Worm (Caenorhabditis elegans) whole organism, L4 larva: Measurements from ENCODE around the gene C06G1.1.
A peak's percentile ranks its signal among the peaks of the same experiment; 100 is the strongest.

Experiments
- F26F4.8 ChIP-seq: fragments of 200-800 bp; sonication (Bioruptor generic); conservative IDR thresholded peaks from 2 replicates; pipeline ENCODE4 v1.3.6; 2022; ENCODE audit warnings: missing genetic modification characterization, missing compliant biosample characterization
- F49E8.2 ChIP-seq: sonication (generic microtip); optimal IDR thresholded peaks from 2 replicates; lab custom pipeline; 2016; ENCODE audit warnings: missing compliant biosample characterization, mild to moderate bottlenecking, missing genetic modification characterization, borderline replicate concordance
- R02D3.7 ChIP-seq: fragments of 150-350 bp; sonication (generic microtip); optimal IDR thresholded peaks from 3 replicates; lab custom pipeline; 2014; ENCODE audit warnings: missing biosample characterization, missing genetic modification characterization
- T20F7.1 ChIP-seq: fragments of 200-800 bp; sonication (Bioruptor generic); optimal IDR thresholded peaks from 2 replicates; lab custom pipeline; 2018; ENCODE audit warnings: mild to moderate bottlenecking, missing genetic modification characterization, missing compliant biosample characterization
- aly-2 ChIP-seq: sonication (generic microtip); optimal IDR thresholded peaks from 2 replicates; lab custom pipeline; 2018; ENCODE audit warnings: missing biosample characterization, missing genetic modification characterization
- arid-1 ChIP-seq: fragments of 200-800 bp; sonication (Bioruptor generic); conservative IDR thresholded peaks from 2 replicates; pipeline ENCODE4 v1.3.6; 2022; ENCODE audit warnings: missing genetic modification reagents, missing genetic modification characterization, missing compliant biosample characterization
- attf-4 ChIP-seq: sonication (generic microtip); optimal IDR thresholded peaks from 3 replicates; lab custom pipeline; 2017; ENCODE audit warnings: missing biosample characterization, missing genetic modification characterization
- ceh-20 ChIP-seq: fragments of 200-800 bp; sonication (Bioruptor generic); IDR thresholded peaks from 2 replicates; pipeline ENCODE4 v1.3.6; 2022; ENCODE audit warnings: missing genetic modification reagents, missing genetic modification characterization, missing compliant biosample characterization
- ceh-44 ChIP-seq: fragments of 200-800 bp; sonication (Bioruptor generic); IDR thresholded peaks from 2 replicates; pipeline ENCODE4 v1.3.6; 2022; ENCODE audit warnings: missing genetic modification reagents, missing genetic modification characterization, missing compliant biosample characterization
- ceh-62 ChIP-seq: sonication (generic microtip); optimal IDR thresholded peaks from 2 replicates; lab custom pipeline; 2017; ENCODE audit warnings: missing biosample characterization, missing genetic modification characterization
- daf-12 ChIP-seq: fragments of 150-350 bp; optimal IDR thresholded peaks from 2 replicates; lab custom pipeline; 2014; ENCODE audit warnings: missing biosample characterization, missing genetic modification reagents, missing genetic modification characterization
- daf-19 ChIP-seq: fragments of 200-800 bp; sonication (Bioruptor generic); conservative IDR thresholded peaks from 2 replicates; pipeline ENCODE4 v1.3.6; 2022; ENCODE audit warnings: missing genetic modification characterization, missing compliant biosample characterization
- dmd-6 ChIP-seq: fragments of 200-800 bp; sonication (Bioruptor generic); IDR thresholded peaks from 2 replicates; pipeline ENCODE4 v1.3.6; 2022; ENCODE audit warnings: missing genetic modification reagents, missing genetic modification characterization, missing compliant biosample characterization
- dmd-8 ChIP-seq: fragments of 200-800 bp; sonication (Bioruptor generic); IDR thresholded peaks from 2 replicates; pipeline ENCODE4 v1.3.6; 2022; ENCODE audit warnings: missing genetic modification characterization, missing compliant biosample characterization
- dve-1 ChIP-seq: sonication (generic microtip); optimal IDR thresholded peaks from 2 replicates; lab custom pipeline; 2017; ENCODE audit warnings: antibody characterized with exemption, mild to moderate bottlenecking, missing genetic modification characterization, missing compliant biosample characterization; ENCODE audit not compliant: insufficient read depth
- egl-43 ChIP-seq: fragments of 200-800 bp; sonication (Bioruptor generic); IDR thresholded peaks from 2 replicates; pipeline ENCODE4 v1.3.6; 2022; ENCODE audit warnings: missing genetic modification reagents, missing genetic modification characterization, missing compliant biosample characterization
- fkh-10 ChIP-seq: fragments of 150-350 bp; optimal IDR thresholded peaks from 2 replicates; lab custom pipeline; 2014; ENCODE audit warnings: missing biosample characterization, missing genetic modification reagents, missing genetic modification characterization
- hlh-30 ChIP-seq: sonication (generic microtip); optimal IDR thresholded peaks from 2 replicates; lab custom pipeline; 2017; ENCODE audit warnings: antibody characterized with exemption, mild to moderate bottlenecking, missing genetic modification characterization, missing compliant biosample characterization; ENCODE audit not compliant: insufficient read depth
- lim-7 ChIP-seq: fragments of 200-800 bp; sonication (Bioruptor generic); IDR thresholded peaks from 2 replicates; pipeline ENCODE4 v1.3.6; 2022; ENCODE audit warnings: missing genetic modification characterization, missing compliant biosample characterization
- lin-1 ChIP-seq: fragments of 200-800 bp; sonication (Bioruptor generic); IDR thresholded peaks from 2 replicates; pipeline ENCODE4 v1.3.6; 2022; ENCODE audit warnings: missing genetic modification reagents, missing genetic modification characterization, missing compliant biosample characterization
- lin-38 ChIP-seq: fragments of 200-800 bp; sonication (Bioruptor generic); IDR thresholded peaks from 2 replicates; pipeline ENCODE4 v1.3.6; 2022; ENCODE audit warnings: missing genetic modification reagents, missing genetic modification characterization, missing compliant biosample characterization
- madf-9 ChIP-seq: fragments of 200-800 bp; sonication (Bioruptor generic); conservative IDR thresholded peaks from 2 replicates; pipeline ENCODE4 v1.3.6; 2022; ENCODE audit warnings: missing genetic modification reagents, missing genetic modification characterization, missing compliant biosample characterization
- mdt-29 ChIP-seq: fragments of 200-800 bp; sonication (Bioruptor generic); IDR thresholded peaks from 2 replicates; pipeline ENCODE4 v1.3.6; 2022; ENCODE audit warnings: missing genetic modification reagents, missing genetic modification characterization, missing compliant biosample characterization
- mep-1 ChIP-seq: fragments of 150-350 bp; sonication (generic microtip); optimal IDR thresholded peaks from 3 replicates; lab custom pipeline; 2014; ENCODE audit warnings: missing biosample characterization, missing genetic modification characterization
- mes-2 ChIP-seq: sonication (generic microtip); optimal IDR thresholded peaks from 2 replicates; lab custom pipeline; 2016; ENCODE audit warnings: missing genotype, mild to moderate bottlenecking, missing genetic modification characterization, missing compliant biosample characterization; ENCODE audit not compliant: poor library complexity, severe bottlenecking
- nhr-10 ChIP-seq: fragments of 150-350 bp; optimal IDR thresholded peaks from 2 replicates; lab custom pipeline; 2014; ENCODE audit warnings: missing biosample characterization, missing genetic modification characterization
- nhr-111 ChIP-seq: fragments of 200-800 bp; sonication (Bioruptor generic); optimal IDR thresholded peaks from 2 replicates; lab custom pipeline; 2018; ENCODE audit warnings: mild to moderate bottlenecking, missing genetic modification characterization, missing compliant biosample characterization
- nhr-28 ChIP-seq: fragments of 150-350 bp; optimal IDR thresholded peaks from 2 replicates; lab custom pipeline; 2014; ENCODE audit warnings: missing biosample characterization, missing genetic modification characterization
- nhr-41 ChIP-seq: fragments of 200-800 bp; sonication (Bioruptor generic); IDR thresholded peaks from 2 replicates; pipeline ENCODE4 v1.3.6; 2022; ENCODE audit warnings: missing genetic modification reagents, missing genetic modification characterization, missing compliant biosample characterization
- nhr-42 ChIP-seq: fragments of 200-800 bp; sonication (Bioruptor generic); IDR thresholded peaks from 2 replicates; pipeline ENCODE4 v1.3.6; 2022; ENCODE audit warnings: missing genetic modification characterization, missing compliant biosample characterization
- nhr-6 ChIP-seq: fragments of 150-350 bp; optimal IDR thresholded peaks from 2 replicates; lab custom pipeline; 2014; ENCODE audit warnings: missing biosample characterization, missing genetic modification characterization
- nhr-77 ChIP-seq: fragments of 150-350 bp; optimal IDR thresholded peaks from 2 replicates; lab custom pipeline; 2014; ENCODE audit warnings: missing biosample characterization, missing genetic modification characterization
- pha-4 ChIP-seq, 2 experiments: fragments of 150-350 bp in 1 of 2; fragments of 200-800 bp in 1 of 2; sonication (Bioruptor generic) in 1 of 2; IDR thresholded peaks in 1 of 2; optimal IDR thresholded peaks in 1 of 2; 2 replicates each; pipeline versions ENCODE4 v1.3.6 to Lab custom; 2014 to 2022; ENCODE audit warnings: missing genetic modification characterization in 2 of 2, missing genetic modification reagents in 2 of 2, missing biosample characterization in 1 of 2, missing compliant biosample characterization in 1 of 2
- pqm-1 ChIP-seq: sonication (generic microtip); optimal IDR thresholded peaks from 2 replicates; lab custom pipeline; 2017; ENCODE audit warnings: missing biosample characterization, missing genetic modification characterization
- rbr-2 ChIP-seq: sonication (generic microtip); optimal IDR thresholded peaks from 2 replicates; lab custom pipeline; 2016; ENCODE audit warnings: missing genotype, missing genetic modification characterization, missing compliant biosample characterization
- saeg-2 ChIP-seq: fragments of 200-800 bp; sonication (Bioruptor generic); IDR thresholded peaks from 2 replicates; pipeline ENCODE4 v1.3.6; 2022; ENCODE audit warnings: missing genetic modification reagents, missing genetic modification characterization, missing compliant biosample characterization
- sdz-12 ChIP-seq: fragments of 200-800 bp; sonication (Bioruptor generic); optimal IDR thresholded peaks from 2 replicates; lab custom pipeline; 2018; ENCODE audit warnings: mild to moderate bottlenecking, missing genetic modification characterization, missing compliant biosample characterization
- set-16 ChIP-seq: fragments of 200-800 bp; sonication (Bioruptor generic); IDR thresholded peaks from 2 replicates; pipeline ENCODE4 v1.3.6; 2022; ENCODE audit warnings: missing genetic modification reagents, missing genetic modification characterization, missing compliant biosample characterization
- snpc-4 ChIP-seq: fragments of 150-350 bp; optimal IDR thresholded peaks from 2 replicates; lab custom pipeline; 2014; ENCODE audit warnings: missing biosample characterization, missing genetic modification characterization
- tra-1 ChIP-seq: fragments of 200-800 bp; sonication (Bioruptor generic); IDR thresholded peaks from 2 replicates; pipeline ENCODE4 v1.3.6; 2022; ENCODE audit warnings: missing genetic modification reagents, missing genetic modification characterization, missing compliant biosample characterization
- unc-39 ChIP-seq: sonication (generic microtip); optimal IDR thresholded peaks from 2 replicates; lab custom pipeline; 2017; ENCODE audit warnings: missing biosample characterization, missing genetic modification characterization
- vab-7 ChIP-seq: fragments of 200-800 bp; sonication (Bioruptor generic); IDR thresholded peaks from 2 replicates; pipeline ENCODE4 v1.3.6; 2022; ENCODE audit warnings: missing genetic modification reagents, missing genetic modification characterization, missing compliant biosample characterization
- zfp-3 ChIP-seq: fragments of 200-800 bp; sonication (Bioruptor generic); conservative IDR thresholded peaks from 2 replicates; pipeline ENCODE4 v1.3.6; 2022; ENCODE audit warnings: missing genetic modification reagents, missing genetic modification characterization, missing compliant biosample characterization
- zip-11 ChIP-seq: fragments of 200-800 bp; sonication (Bioruptor generic); IDR thresholded peaks from 2 replicates; pipeline ENCODE4 v1.3.6; 2022; ENCODE audit warnings: missing genetic modification characterization, missing compliant biosample characterization
- zip-2 ChIP-seq: fragments of 150-350 bp; optimal IDR thresholded peaks from 2 replicates; lab custom pipeline; 2014; ENCODE audit warnings: missing biosample characterization, missing genetic modification characterization
- ztf-11 ChIP-seq: fragments of 150-350 bp; optimal IDR thresholded peaks from 2 replicates; lab custom pipeline; 2014; ENCODE audit warnings: missing biosample characterization, missing genetic modification characterization

C06G1.1 gene

DNA sequence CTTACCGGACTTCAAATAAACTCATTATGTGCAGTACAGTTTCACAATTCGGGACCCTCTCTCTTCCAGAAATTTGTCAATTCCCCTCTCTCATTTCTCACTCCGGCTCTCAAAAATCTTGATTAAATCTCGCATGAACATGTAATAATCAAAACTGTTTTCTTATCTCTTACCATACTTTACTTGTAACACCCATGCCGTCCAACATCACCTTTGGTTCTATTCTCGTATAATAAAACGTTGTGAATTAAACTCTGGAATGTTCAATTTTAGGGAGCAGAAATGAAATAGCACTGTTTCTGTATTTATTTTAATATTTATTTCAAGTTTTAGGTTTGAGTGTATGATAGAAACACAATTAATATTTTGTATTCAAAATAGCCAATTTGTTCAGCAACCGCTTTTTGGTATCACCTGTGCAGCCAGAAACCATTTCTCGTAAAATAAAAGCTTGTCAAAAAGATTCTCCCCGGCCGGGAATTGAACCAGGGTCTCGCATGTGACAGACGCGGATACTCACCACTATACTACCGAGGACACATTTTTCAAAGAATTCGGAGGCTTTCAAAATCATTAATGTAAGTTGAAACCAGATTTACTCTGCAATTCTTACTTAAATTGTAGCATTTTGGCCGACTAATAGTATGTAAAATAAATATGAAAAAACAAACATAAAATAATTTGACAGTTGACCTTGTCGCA is 15.6 kb upstream of the C06G1.1 start (continued):
- TF ChIP-seq ceh-62 (tag; lab: Kevin White, UChicago): no peak
- TF ChIP-seq saeg-2 (GFP tag; lab: Robert Waterston, UW): no peak
- TF ChIP-seq nhr-41 (GFP tag; lab: Robert Waterston, UW): no peak
- TF ChIP-seq mdt-29 (GFP tag; lab: Robert Waterston, UW): no peak
- no peak for TF ChIP-seq ztf-11 (tag; lab: Kevin White, UChicago)
- no peak for TF ChIP-seq zip-11 (GFP tag; lab: Robert Waterston, UW)
- no peak for TF ChIP-seq snpc-4 (tag; lab: Kevin White, UChicago)
- no peak for TF ChIP-seq zip-2 (tag; lab: Kevin White, UChicago)
- no peak for TF ChIP-seq nhr-6 (tag; lab: Kevin White, UChicago)
- peak; percentile 79 for TF ChIP-seq egl-43 (GFP tag; lab: Robert Waterston, UW)
- no peak for TF ChIP-seq unc-39 (tag; lab: Kevin White, UChicago)
- no peak for TF ChIP-seq mep-1 (tag; lab: Kevin White, UChicago)
- TF ChIP-seq lin-1 (GFP tag; lab: Robert Waterston, UW): no peak
- no peak for TF ChIP-seq nhr-111 (GFP tag; lab: Kevin White, UChicago)
- no peak for TF ChIP-seq daf-19 (GFP tag; lab: Robert Waterston, UW)
- TF ChIP-seq nhr-10 (tag; lab: Kevin White, UChicago): no peak
- TF ChIP-seq nhr-28: no peak
- no peak for TF ChIP-seq dve-1 (tag; lab: Kevin White, UChicago)
- TF ChIP-seq R02D3.7 (tag; lab: Kevin White, UChicago): no peak
- TF ChIP-seq set-16 (GFP tag; lab: Robert Waterston, UW): no peak
- TF ChIP-seq fkh-10: no peak
- TF ChIP-seq, all 104 proteins: peak for 24

DNA sequence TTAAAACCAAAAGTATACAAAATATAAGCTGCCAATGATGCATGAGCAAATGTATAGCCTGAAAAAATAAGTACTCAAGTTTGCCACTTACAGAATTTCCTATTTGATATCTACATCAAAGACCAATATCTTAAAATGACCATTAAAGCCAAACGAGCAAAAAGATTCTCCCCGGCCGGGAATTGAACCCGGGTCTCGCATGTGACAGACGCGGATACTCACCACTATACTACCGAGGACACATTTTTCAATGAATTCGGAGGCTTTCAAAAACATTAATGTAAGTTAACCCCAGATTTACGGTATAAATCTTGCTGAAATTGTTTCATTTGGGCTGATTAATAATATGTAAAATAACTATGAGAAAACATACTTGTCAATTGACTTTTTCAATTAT is 15.0 kb upstream of the C06G1.1 start:
- TF ChIP-seq arid-1 (GFP tag; lab: Robert Waterston, UW) (0 out of 2 replicates have a peak, but pooled peaks have one; percentile 12), zfp-3 (GFP tag; lab: Robert Waterston, UW) (no peak), mep-1 (tag; lab: Kevin White, UChicago) (no peak), mes-2 (peak; percentile 45), ceh-20 (0 out of 2 replicates have a peak, but pooled peaks have one; percentile 8), hlh-30 (tag; lab: Kevin White, UChicago) (peak; percentile 66), daf-19 (GFP tag; lab: Robert Waterston, UW) (no peak), vab-7 (GFP tag; lab: Robert Waterston, UW) (peak; percentile 41; the same call in 1 of the 2 replicates), pqm-1 (tag; lab: Kevin White, UChicago) (no peak), dve-1 (tag; lab: Kevin White, UChicago) (peak; percentile 5), lin-38 (GFP tag; lab: Robert Waterston, UW) (peak; percentile 5; the same call in 1 of the 2 replicates), nhr-28 (no peak), nhr-77 (tag; lab: Kevin White, UChicago) (no peak), nhr-41 (GFP tag; lab: Robert Waterston, UW) (no peak), sdz-12 (GFP tag; lab: Kevin White, UChicago) (no peak), set-16 (GFP tag; lab: Robert Waterston, UW) (no peak), tra-1 (GFP tag; lab: Robert Waterston, UW) (0 out of 2 replicates have a peak, but pooled peaks have one; percentile 29), lim-7 (GFP tag; lab: Robert Waterston, UW) (peak; percentile 70), dmd-6 (GFP tag; lab: Robert Waterston, UW) (peak; percentile 11; the same call in 1 of the 2 replicates), ceh-62 (tag; lab: Kevin White, UChicago) (no peak), dmd-8 (0 out of 2 replicates have a peak, but pooled peaks have one; percentile 38), egl-43 (GFP tag; lab: Robert Waterston, UW) (peak; percentile 58), attf-4 (tag; lab: Kevin White, UChicago) (no peak), madf-9 (GFP tag; lab: Robert Waterston, UW) (peak; percentile 32; the same call in 1 of the 2 replicates), nhr-42 (GFP tag; lab: Robert Waterston, UW) (no peak), T20F7.1 (GFP tag; lab: Kevin White, UChicago) (no peak), F26F4.8 (GFP tag; lab: Robert Waterston, UW) (0 out of 2 replicates have a peak, but pooled peaks have one; percentile 46), aly-2 (tag; lab: Kevin White, UChicago) (no peak), rbr-2 (no peak), daf-12 (tag; lab: Kevin White, UChicago) (no peak), F49E8.2 (tag; lab: Kevin White, UChicago) (no peak), pha-4 (GFP tag; IDR thresholded peaks at IDR 0.05; lab: Robert Waterston, UW) (peak; percentile 16; the same call in 1 of the 2 replicates), pha-4 (tag; optimal IDR thresholded peaks at IDR 0.05; lab: Kevin White, UChicago) (no peak), ceh-44 (GFP tag; lab: Robert Waterston, UW) (0 out of 2 replicates have a peak, but pooled peaks have one; percentile 8)
